Worm (Caenorhabditis elegans): ENCODE data around the gene hlh-8.

hlh-8 gene

DNA sequence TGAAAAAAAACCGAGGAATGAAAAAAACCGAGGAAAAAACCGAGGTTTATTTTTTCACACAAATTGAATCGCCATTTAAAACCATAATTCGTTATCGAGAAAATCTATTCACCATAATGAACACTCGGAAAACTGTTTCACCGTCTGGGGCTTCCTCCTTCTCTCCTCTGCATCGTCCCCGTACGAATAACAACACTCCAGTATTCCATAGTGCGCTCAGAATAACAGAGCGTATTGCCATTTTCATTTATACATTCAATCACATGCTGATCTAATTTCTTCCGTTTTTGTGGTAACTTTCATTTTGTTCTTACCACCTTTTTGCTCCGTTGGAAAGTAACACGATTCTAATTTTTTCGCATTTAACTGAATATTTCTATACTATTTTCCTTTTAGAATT lies 53.3 kb downstream of the hlh-8 start, which contains the start of gene C17H11.2:
Gene C17H11.2 (plus strand): TSS at position 397 of the 400 bp plus-strand sequence.
- TF ChIP-seq pag-3 (tag; optimal IDR thresholded peaks at IDR 0.05; ENCODE audit: borderline replicate concordance), result no peak
- TF ChIP-seq unc-42 (tag; optimal IDR thresholded peaks at IDR 0.05), result peak; percentile 39
- TF ChIP-seq ceh-6 (GFP tag; optimal IDR thresholded peaks at IDR 0.05), result no peak
- no peak for TF ChIP-seq elt-2 (tag; optimal IDR thresholded peaks at IDR 0.05)
- TF ChIP-seq nfya-1 (tag; optimal IDR thresholded peaks at IDR 0.05), result peak; percentile 24
- no peak for TF ChIP-seq ahr-1 (tag; optimal IDR thresholded peaks at IDR 0.05)
- TF ChIP-seq ceh-18 (tag; optimal IDR thresholded peaks at IDR 0.05), result no peak
- no peak for TF ChIP-seq ceh-45 (GFP tag; IDR thresholded peaks at IDR 0.05)
